Fruit fly (Drosophila melanogaster): ENCODE data around the gene CG7394.
A peak's percentile ranks its signal among the peaks of the same experiment; 100 is the strongest.

Gene CG7394

dm6 chr3L:11523286-11523685 is 38.5 kb upstream of the CG7394 start (continued):
- no peak for TF ChIP-seq repo (GFP tag; optimal IDR thresholded peaks at IDR 0.05)
- TF ChIP-seq seq (GFP tag; IDR thresholded peaks at IDR 0.05) = no peak
- TF ChIP-seq cwo (GFP tag; optimal IDR thresholded peaks at IDR 0.05) = no peak
- TF ChIP-seq CG42726 (GFP tag; IDR thresholded peaks at IDR 0.05; ENCODE audit: partially characterized antibody) = peak; percentile 78
- TF ChIP-seq fd102C (GFP tag; optimal IDR thresholded peaks at IDR 0.05) = no peak
- peak; percentile 61 for TF ChIP-seq Med (GFP tag)
- no peak for TF ChIP-seq row (GFP tag; IDR thresholded peaks at IDR 0.05)
- TF ChIP-seq ato (GFP tag; IDR thresholded peaks at IDR 0.05; ENCODE audit: partially characterized antibody) = 0 out of 2 replicates have a peak, but pooled peaks have one; percentile 13
- no peak for TF ChIP-seq CG9215 (GFP tag; IDR thresholded peaks at IDR 0.05)
- no peak for TF ChIP-seq Usf (GFP tag; optimal IDR thresholded peaks at IDR 0.05)
- no peak for TF ChIP-seq CG8765 (GFP tag; IDR thresholded peaks at IDR 0.05)
- TF ChIP-seq trh (GFP tag; optimal IDR thresholded peaks at IDR 0.05) = no peak
- TF ChIP-seq CG14710 (tag; optimal IDR thresholded peaks at IDR 0.05) = peak; percentile 7
- TF ChIP-seq stwl (tag; optimal IDR thresholded peaks at IDR 0.05) = peak; percentile 60
- TF ChIP-seq nmo (GFP tag; optimal IDR thresholded peaks at IDR 0.05) = no peak
- TF ChIP-seq Aef1 (GFP tag; IDR thresholded peaks at IDR 0.05) = no peak
- TF ChIP-seq bbx (GFP tag; IDR thresholded peaks at IDR 0.05; ENCODE audit: partially characterized antibody) = peak; percentile 71
- TF ChIP-seq CG10979 (tag; optimal IDR thresholded peaks at IDR 0.05) = no peak
- TF ChIP-seq CG17328 (GFP tag; IDR thresholded peaks at IDR 0.05) = no peak
- TF ChIP-seq Dbx (GFP tag; IDR thresholded peaks at IDR 0.05) = peak; percentile 58; the same call in 1 of the 3 replicates
- TF ChIP-seq CG6254 (GFP tag; optimal IDR thresholded peaks at IDR 0.05) = no peak
- no peak; the same call in 2 of the 3 replicates for TF ChIP-seq zen2 (GFP tag; IDR thresholded peaks at IDR 0.05; ENCODE audit: partially characterized antibody)
- peak; percentile 85; the same call in 3 of the 4 replicates for TF ChIP-seq chinmo (GFP tag; IDR thresholded peaks at IDR 0.05; ENCODE audit: partially characterized antibody)
- peak; percentile 15; the same call in 1 of the 3 replicates for TF ChIP-seq CG16813 (GFP tag; IDR thresholded peaks at IDR 0.05; ENCODE audit: partially characterized antibody)
- peak; percentile 8 for TF ChIP-seq CG13624 (GFP tag; optimal IDR thresholded peaks at IDR 0.05)
- no peak for TF ChIP-seq BEAF-32 (GFP tag; optimal IDR thresholded peaks at IDR 0.05)
- peak; percentile 26 for TF ChIP-seq pzg (GFP tag; optimal IDR thresholded peaks at IDR 0.05)
- no peak for TF ChIP-seq CG11504 (tag; optimal IDR thresholded peaks at IDR 0.05)
- TF ChIP-seq CG4404 (GFP tag; IDR thresholded peaks at IDR 0.05) = no peak
- TF ChIP-seq Trl (optimal IDR thresholded peaks at IDR 0.05) = no peak
- no peak for TF ChIP-seq Trl (GFP tag; optimal IDR thresholded peaks at IDR 0.05)
- no peak for TF ChIP-seq CG4328 (GFP tag; optimal IDR thresholded peaks at IDR 0.05)
- no peak for TF ChIP-seq Doc3 (GFP tag; IDR thresholded peaks at IDR 0.05; ENCODE audit: partially characterized antibody)
- peak; percentile 40; the same call in 1 of the 3 replicates for TF ChIP-seq HLH4C (GFP tag; IDR thresholded peaks at IDR 0.05; ENCODE audit: partially characterized antibody)
- TF ChIP-seq CG2199 (GFP tag; IDR thresholded peaks at IDR 0.05) = no peak
- TF ChIP-seq sqz (GFP tag; optimal IDR thresholded peaks at IDR 0.05) = no peak
- TF ChIP-seq GATAe (GFP tag; conservative IDR thresholded peaks at IDR 0.05) = no peak
- no peak for TF ChIP-seq fd96Cb (tag; optimal IDR thresholded peaks at IDR 0.05)
- no peak for TF ChIP-seq peb (GFP tag; IDR thresholded peaks at IDR 0.05)
- 0 out of 2 replicates have a peak, but pooled peaks have one; percentile 11 for TF ChIP-seq Xrp1 (GFP tag; IDR thresholded peaks at IDR 0.05)
- peak; percentile 98 for TF ChIP-seq CG15514 (GFP tag; optimal IDR thresholded peaks at IDR 0.05)
- no peak for TF ChIP-seq Eip74EF (GFP tag; optimal IDR thresholded peaks at IDR 0.05)
- TF ChIP-seq dan (GFP tag; IDR thresholded peaks at IDR 0.05) = no peak
- no peak for TF ChIP-seq Vsx1 (GFP tag; optimal IDR thresholded peaks at IDR 0.05)
- TF ChIP-seq CG34422 (GFP tag; IDR thresholded peaks at IDR 0.05) = no peak
- no peak for TF ChIP-seq Rx (GFP tag; IDR thresholded peaks at IDR 0.05)
- TF ChIP-seq dati (GFP tag; IDR thresholded peaks at IDR 0.05) = no peak
- TF ChIP-seq CG13775 (GFP tag; optimal IDR thresholded peaks at IDR 0.05) = no peak
- no peak for TF ChIP-seq ems (GFP tag; optimal IDR thresholded peaks at IDR 0.05)
- TF ChIP-seq CG13123 (GFP tag; optimal IDR thresholded peaks at IDR 0.05) = no peak

All from whole organism, embryonic.